Worm (Caenorhabditis elegans): ENCODE results near the gene T13C2.2.
A peak's percentile ranks its signal among the peaks of the same experiment; 100 is the strongest.

Gene T13C2.2

DNA sequence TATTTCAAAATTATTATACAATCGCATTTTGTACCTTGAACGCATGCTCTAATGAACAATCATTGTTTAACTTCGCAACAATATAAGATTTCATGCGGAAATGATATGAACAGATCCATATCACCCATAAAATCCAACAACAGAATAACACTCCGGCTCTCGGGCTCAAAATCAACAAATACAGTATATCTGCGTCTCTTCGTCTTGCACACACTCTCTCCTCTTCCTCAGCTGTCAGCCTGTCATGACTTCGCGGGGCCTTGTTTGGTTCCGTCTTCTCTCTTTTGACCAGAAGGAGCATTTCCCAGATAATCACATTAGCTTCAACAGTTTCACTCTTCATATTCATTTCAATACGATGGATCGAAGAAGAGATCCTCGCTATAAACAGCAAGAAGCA, 35.8 kb upstream of the T13C2.2 start, which contains the start of gene F41G3.3:
TSS of gene F41G3.3 (plus strand) at position 301 of the 400 bp plus-strand sequence.
- no peak for TF ChIP-seq ama-1 (optimal IDR thresholded peaks at IDR 0.05)
- no peak for TF ChIP-seq ama-1 (GFP tag; optimal IDR thresholded peaks at IDR 0.05)
- TF ChIP-seq hlh-26 (GFP tag; conservative IDR thresholded peaks at IDR 0.05): no peak
- TF ChIP-seq hrde-1 (tag; optimal IDR thresholded peaks at IDR 0.05; ENCODE audit: borderline replicate concordance): no peak
- no peak for TF ChIP-seq tbp1 (GFP tag; optimal IDR thresholded peaks at IDR 0.05)
- no peak for TF ChIP-seq dox-1 (GFP tag; IDR thresholded peaks at IDR 0.05)
- no peak for TF ChIP-seq ztf-26 (tag; optimal IDR thresholded peaks at IDR 0.05)
- TF ChIP-seq ztf-22 (GFP tag; optimal IDR thresholded peaks at IDR 0.05): no peak
- no peak for TF ChIP-seq nfyb-1 (GFP tag; IDR thresholded peaks at IDR 0.05)
- TF ChIP-seq C17E4.6 (GFP tag; IDR thresholded peaks at IDR 0.05): no peak
- TF ChIP-seq lin-40 (tag; optimal IDR thresholded peaks at IDR 0.05): no peak
- TF ChIP-seq mxl-1 (tag; optimal IDR thresholded peaks at IDR 0.05): no peak
- no peak for TF ChIP-seq attf-5 (GFP tag; optimal IDR thresholded peaks at IDR 0.05)
- no peak for TF ChIP-seq ceh-58 (GFP tag; IDR thresholded peaks at IDR 0.05)
- no peak for TF ChIP-seq bed-2 (GFP tag; IDR thresholded peaks at IDR 0.05)
- TF ChIP-seq ets-4 (GFP tag; optimal IDR thresholded peaks at IDR 0.05): no peak

- TF ChIP-seq unc-130 (GFP tag; optimal IDR thresholded peaks at IDR 0.05) (no peak), let-607 (tag; optimal IDR thresholded peaks at IDR 0.05) (no peak), pha-4 (tag; optimal IDR thresholded peaks at IDR 0.05) (no peak), F33H1.4 (GFP tag; IDR thresholded peaks at IDR 0.05) (no peak), B0336.3 (GFP tag; IDR thresholded peaks at IDR 0.05) (no peak), ztf-28 (GFP tag; IDR thresholded peaks at IDR 0.05) (no peak), F39B2.1 (GFP tag; IDR thresholded peaks at IDR 0.05) (no peak), sea-2 (GFP tag; IDR thresholded peaks at IDR 0.05) (no peak), ceh-40 (GFP tag; IDR thresholded peaks at IDR 0.05) (no peak), nhr-179 (tag; optimal IDR thresholded peaks at IDR 0.05) (no peak), ztf-25 (GFP tag; IDR thresholded peaks at IDR 0.05) (no peak), B0261.1 (tag; optimal IDR thresholded peaks at IDR 0.05) (no peak), athp-1 (tag; optimal IDR thresholded peaks at IDR 0.05) (no peak), snpc-4 (GFP tag; optimal IDR thresholded peaks at IDR 0.05) (no peak), snpc-4 (tag; optimal IDR thresholded peaks at IDR 0.05) (no peak), Y67H2A.10 (GFP tag; conservative IDR thresholded peaks at IDR 0.05) (no peak), F57C9.4 (tag; optimal IDR thresholded peaks at IDR 0.05) (no peak)
Measured at ce11 chrII:6764734-6765133, 27.3 kb upstream of the T13C2.2 start, which contains the start of gene nlp-50. TSS of gene nlp-50 (plus strand) at chrII:6765034.

ce11 chrII:6768014-6768413, 24.0 kb upstream of the T13C2.2 start, which contains the start of gene F41G3.18:
TSS of gene F41G3.18 (plus strand) at chrII:6768314.
- TF ChIP-seq nhr-80 (tag; optimal IDR thresholded peaks at IDR 0.05) (peak; percentile 51), ceh-79 (tag; optimal IDR thresholded peaks at IDR 0.05) (no peak)

- TF ChIP-seq Y53G8AR.9 (GFP tag; conservative IDR thresholded peaks at IDR 0.05) (no peak), him-1 (tag; optimal IDR thresholded peaks at IDR 0.05) (no peak), nfya-2 (GFP tag; IDR thresholded peaks at IDR 0.05) (no peak), cebp-1 (GFP tag; IDR thresholded peaks at IDR 0.05) (no peak), cebp-1 (tag; optimal IDR thresholded peaks at IDR 0.05) (no peak), Y95B8A.8 (GFP tag; IDR thresholded peaks at IDR 0.05) (no peak), attf-6 (GFP tag; IDR thresholded peaks at IDR 0.05) (no peak), F55B11.4 (tag; optimal IDR thresholded peaks at IDR 0.05; ENCODE audit: borderline replicate concordance, insufficient read depth) (no peak)
Measured at ce11 chrII:6770030-6770429, 22.0 kb upstream of the T13C2.2 start.
